Fruit fly (Drosophila melanogaster) whole organism, embryonic: ENCODE results near the gene CG31029.

Experiments
- C15 ChIP-seq: fragments of 200-800 bp; sonication (Bioruptor generic); IDR thresholded peaks from 3 replicates; pipeline ENCODE4 v1.3.6; 2022; ENCODE audit warnings: missing biosample characterization, missing genetic modification characterization
- CG10274 ChIP-seq: fragments of 200-800 bp; sonication (Bioruptor generic); optimal IDR thresholded peaks from 3 replicates; lab custom pipeline; 2017; ENCODE audit warnings: missing biosample characterization, mild to moderate bottlenecking, missing genetic modification characterization
- CG10431 ChIP-seq: fragments of 200-800 bp; sonication (Bioruptor generic); optimal IDR thresholded peaks from 3 replicates; lab custom pipeline; 2018; ENCODE audit warnings: missing biosample characterization, mild to moderate bottlenecking, missing genetic modification characterization
- CG10543 ChIP-seq: fragments of 200-800 bp; sonication (Bioruptor generic); optimal IDR thresholded peaks from 3 replicates; lab custom pipeline; 2017; ENCODE audit warnings: missing biosample characterization, mild to moderate bottlenecking, missing genetic modification characterization, moderate library complexity
- CG11085 ChIP-seq: fragments of 200-800 bp; sonication (Bioruptor generic); IDR thresholded peaks from 2 replicates; pipeline ENCODE4 v1.3.6; 2022; ENCODE audit warnings: missing biosample characterization, missing genetic modification characterization
- CG12236 ChIP-seq: fragments of 200-800 bp; sonication (Bioruptor generic); optimal IDR thresholded peaks from 2 replicates; lab custom pipeline; 2016; ENCODE audit warnings: missing biosample characterization, missing genetic modification characterization
- CG15073 ChIP-seq: fragments of 200-800 bp; sonication (Bioruptor generic); optimal IDR thresholded peaks from 2 replicates; lab custom pipeline; 2016; ENCODE audit warnings: missing biosample characterization, missing genetic modification characterization
- CG15269 ChIP-seq: fragments of 200-800 bp; sonication (Bioruptor generic); optimal IDR thresholded peaks from 2 replicates; lab custom pipeline; 2018; ENCODE audit warnings: missing biosample characterization, mild to moderate bottlenecking, missing genetic modification characterization, moderate library complexity
- CG1603 ChIP-seq: fragments of 200-800 bp; sonication (Bioruptor generic); optimal IDR thresholded peaks from 2 replicates; lab custom pipeline; 2019; ENCODE audit warnings: missing biosample characterization, mild to moderate bottlenecking, missing genetic modification characterization, moderate library complexity
- CG17186 ChIP-seq: fragments of 200-800 bp; sonication (Bioruptor generic); optimal IDR thresholded peaks from 3 replicates; lab custom pipeline; 2017; ENCODE audit warnings: missing biosample characterization, missing genetic modification reagents, missing genetic modification characterization
- CG1832 ChIP-seq: fragments of 200-800 bp; sonication (Bioruptor generic); optimal IDR thresholded peaks from 2 replicates; lab custom pipeline; 2017; ENCODE audit warnings: missing biosample characterization, mild to moderate bottlenecking, missing genetic modification characterization, inconsistent platforms
- CG2678 ChIP-seq: fragments of 200-800 bp; sonication (Bioruptor generic); optimal IDR thresholded peaks from 3 replicates; lab custom pipeline; 2019; ENCODE audit warnings: missing biosample characterization, mild to moderate bottlenecking, missing genetic modification characterization, moderate library complexity
- CG30431 ChIP-seq: fragments of 200-800 bp; sonication (Bioruptor generic); optimal IDR thresholded peaks from 2 replicates; lab custom pipeline; 2017; ENCODE audit warnings: missing biosample characterization, missing genetic modification characterization
- CG3281 ChIP-seq: fragments of 200-800 bp; sonication (Bioruptor generic); optimal IDR thresholded peaks from 3 replicates; lab custom pipeline; 2017; ENCODE audit warnings: missing biosample characterization, mild to moderate bottlenecking, missing genetic modification characterization
- CG34376 ChIP-seq: fragments of 200-800 bp; sonication (Bioruptor generic); optimal IDR thresholded peaks from 2 replicates; lab custom pipeline; 2018; ENCODE audit warnings: missing biosample characterization, mild to moderate bottlenecking, missing genetic modification characterization
- CG3847 ChIP-seq: fragments of 200-800 bp; sonication (Bioruptor generic); IDR thresholded peaks from 2 replicates; pipeline ENCODE4 v1.3.6; 2022; ENCODE audit warnings: missing biosample characterization, missing genetic modification characterization
- CG4730 ChIP-seq: fragments of 200-800 bp; sonication (Bioruptor generic); IDR thresholded peaks from 2 replicates; pipeline ENCODE4 v1.3.6; 2022; ENCODE audit warnings: missing biosample characterization, missing genetic modification characterization
- CG4820 ChIP-seq: fragments of 200-800 bp; sonication (Bioruptor generic); optimal IDR thresholded peaks from 3 replicates; lab custom pipeline; 2016; ENCODE audit warnings: missing biosample characterization, missing genetic modification characterization
- CG6813 ChIP-seq: fragments of 200-800 bp; sonication (Bioruptor generic); optimal IDR thresholded peaks from 2 replicates; lab custom pipeline; 2017; ENCODE audit warnings: missing biosample characterization, missing genetic modification characterization, mild to moderate bottlenecking, moderate library complexity, missing genetic modification reagents
- CG7786 ChIP-seq: fragments of 200-800 bp; sonication (Bioruptor generic); optimal IDR thresholded peaks from 2 replicates; lab custom pipeline; 2016; ENCODE audit warnings: missing biosample characterization, missing genetic modification characterization
- CG9876 ChIP-seq: fragments of 200-800 bp; sonication (Bioruptor generic); optimal IDR thresholded peaks from 2 replicates; lab custom pipeline; 2016; ENCODE audit warnings: missing biosample characterization, missing genetic modification characterization
- Dad ChIP-seq: fragments of 200-800 bp; sonication (Bioruptor generic); optimal IDR thresholded peaks from 3 replicates; lab custom pipeline; 2016; ENCODE audit warnings: missing biosample characterization, missing genetic modification characterization
- Dbx ChIP-seq: fragments of 200-800 bp; sonication (Bioruptor generic); IDR thresholded peaks from 3 replicates; pipeline ENCODE4 v1.3.6; 2022; ENCODE audit warnings: missing biosample characterization, missing genetic modification characterization
- HLH3B ChIP-seq: fragments of 200-800 bp; sonication (Bioruptor generic); IDR thresholded peaks from 2 replicates; pipeline ENCODE4 v1.3.6; 2022; ENCODE audit warnings: missing biosample characterization, missing genetic modification characterization
- Hr3 ChIP-seq: fragments of 200-800 bp; sonication (Bioruptor generic); optimal IDR thresholded peaks from 3 replicates; lab custom pipeline; 2016; ENCODE audit warnings: missing biosample characterization, missing genetic modification characterization
- MESR4 ChIP-seq: fragments of 200-800 bp; sonication (Bioruptor generic); optimal IDR thresholded peaks from 2 replicates; lab custom pipeline; 2018; ENCODE audit warnings: missing biosample characterization, mild to moderate bottlenecking, missing genetic modification characterization, moderate library complexity
- Myb ChIP-seq: fragments of 200-800 bp; sonication (Bioruptor generic); optimal IDR thresholded peaks from 2 replicates; lab custom pipeline; 2016; ENCODE audit warnings: missing biosample characterization, missing genetic modification characterization
- NFAT ChIP-seq: fragments of 200-800 bp; sonication (Bioruptor generic); IDR thresholded peaks from 2 replicates; pipeline ENCODE4 v1.3.6; 2022; ENCODE audit warnings: missing biosample characterization, missing genetic modification characterization
- Nf-YA ChIP-seq: fragments of 200-800 bp; sonication (Bioruptor generic); IDR thresholded peaks from 2 replicates; pipeline ENCODE4 v1.3.6; 2022; ENCODE audit warnings: missing biosample characterization, missing genetic modification characterization
- Oli ChIP-seq: fragments of 200-800 bp; sonication (Bioruptor generic); optimal IDR thresholded peaks from 2 replicates; lab custom pipeline; 2018; ENCODE audit warnings: missing biosample characterization, mild to moderate bottlenecking, missing genetic modification characterization, moderate library complexity
- Poxn ChIP-seq: fragments of 200-800 bp; sonication (Bioruptor generic); IDR thresholded peaks from 2 replicates; pipeline ENCODE4 v1.3.6; 2022; ENCODE audit warnings: missing biosample characterization, missing genetic modification characterization
- Side ChIP-seq: fragments of 200-800 bp; sonication (Bioruptor generic); optimal IDR thresholded peaks from 2 replicates; lab custom pipeline; 2016; ENCODE audit warnings: missing biosample characterization, missing genetic modification characterization
- Spps ChIP-seq: fragments of 200-800 bp; sonication (Bioruptor generic); optimal IDR thresholded peaks from 2 replicates; lab custom pipeline; 2018; ENCODE audit warnings: missing biosample characterization, mild to moderate bottlenecking, missing genetic modification characterization
- Sry-δ ChIP-seq: fragments of 200-800 bp; sonication (Bioruptor generic); optimal IDR thresholded peaks from 2 replicates; lab custom pipeline; 2016; ENCODE audit warnings: missing biosample characterization, missing genetic modification characterization
- bcd ChIP-seq: fragments of 200-800 bp; sonication (Bioruptor generic); optimal IDR thresholded peaks from 2 replicates; lab custom pipeline; 2017; ENCODE audit warnings: missing biosample characterization, mild to moderate bottlenecking, missing genetic modification characterization
- cato ChIP-seq: fragments of 200-800 bp; sonication (Bioruptor generic); optimal IDR thresholded peaks from 2 replicates; lab custom pipeline; 2016; ENCODE audit warnings: missing biosample characterization, missing genetic modification characterization, borderline replicate concordance
- dimm ChIP-seq: fragments of 200-800 bp; sonication (Bioruptor generic); IDR thresholded peaks from 2 replicates; pipeline ENCODE4 v1.3.6; 2022; ENCODE audit warnings: missing biosample characterization, missing genetic modification characterization
- dmrt99B ChIP-seq: fragments of 200-800 bp; sonication (Bioruptor generic); optimal IDR thresholded peaks from 2 replicates; lab custom pipeline; 2018; ENCODE audit warnings: missing biosample characterization, mild to moderate bottlenecking, missing genetic modification characterization, moderate library complexity
- dysf ChIP-seq: fragments of 200-800 bp; sonication (Bioruptor generic); IDR thresholded peaks from 3 replicates; pipeline ENCODE4 v1.3.6; 2022; ENCODE audit warnings: missing biosample characterization, missing genetic modification characterization
- exex ChIP-seq: fragments of 200-800 bp; sonication (Bioruptor generic); optimal IDR thresholded peaks from 4 replicates; lab custom pipeline; 2018; ENCODE audit warnings: missing biosample characterization, mild to moderate bottlenecking, missing genetic modification characterization, moderate library complexity
- fd102C ChIP-seq: fragments of 200-800 bp; sonication (Bioruptor generic); optimal IDR thresholded peaks from 2 replicates; lab custom pipeline; 2018; ENCODE audit warnings: missing biosample characterization, mild to moderate bottlenecking, missing genetic modification characterization, moderate library complexity
- gfzf ChIP-seq: fragments of 200-800 bp; sonication (Bioruptor generic); optimal IDR thresholded peaks from 2 replicates; lab custom pipeline; 2016; ENCODE audit warnings: missing biosample characterization, mild to moderate bottlenecking, missing genetic modification characterization, moderate library complexity
- gt ChIP-seq: fragments of 200-800 bp; sonication (Bioruptor generic); IDR thresholded peaks from 2 replicates; pipeline ENCODE4 v1.3.6; 2022; ENCODE audit warnings: missing biosample characterization, missing genetic modification characterization
- h ChIP-seq: fragments of >200 bp; optimal IDR thresholded peaks from 2 replicates; lab custom pipeline; 2017
- lmd ChIP-seq: fragments of 200-800 bp; sonication (Bioruptor generic); IDR thresholded peaks from 2 replicates; pipeline ENCODE4 v1.3.6; 2022; ENCODE audit warnings: missing biosample characterization, missing genetic modification characterization
- lola ChIP-seq, 3 experiments: fragments of >200 bp in 2 of 3; fragments of 200-800 bp in 1 of 3; sonication (Bioruptor generic) in 1 of 3; optimal IDR thresholded peaks; 2 replicates each; lab custom pipeline; 2017 to 2019; ENCODE audit warnings: missing biosample characterization in 3 of 3, missing genetic modification characterization in 3 of 3, mild to moderate bottlenecking in 1 of 3, moderate library complexity in 1 of 3
- nerfin-2 ChIP-seq: fragments of 200-800 bp; sonication (Bioruptor generic); IDR thresholded peaks from 2 replicates; pipeline ENCODE4 v1.3.6; 2022; ENCODE audit warnings: missing biosample characterization, missing genetic modification characterization; ENCODE audit not compliant: partially characterized antibody
- pan ChIP-seq, 4 experiments: fragments of >200 bp in 3 of 4; fragments of 200-800 bp in 1 of 4; sonication (Bioruptor generic) in 1 of 4; optimal IDR thresholded peaks in 3 of 4; IDR thresholded peaks in 1 of 4; 2 replicates each; pipeline versions ENCODE4 v1.3.6 to Lab custom; 2017 to 2022; ENCODE audit warnings: missing biosample characterization in 2 of 4, missing genetic modification characterization in 2 of 4, mixed read lengths in 1 of 4
- pho ChIP-seq: fragments of 200-800 bp; sonication (Bioruptor generic); optimal IDR thresholded peaks from 2 replicates; lab custom pipeline; 2016; ENCODE audit warnings: missing biosample characterization, missing genetic modification characterization
- slou ChIP-seq: fragments of 200-800 bp; sonication (Bioruptor generic); optimal IDR thresholded peaks from 3 replicates; lab custom pipeline; 2016; ENCODE audit warnings: missing biosample characterization, missing genetic modification characterization
- tin ChIP-seq: fragments of 200-800 bp; sonication (Bioruptor generic); optimal IDR thresholded peaks from 3 replicates; lab custom pipeline; 2016; ENCODE audit warnings: missing biosample characterization, missing genetic modification characterization

CG31029 gene

DNA sequence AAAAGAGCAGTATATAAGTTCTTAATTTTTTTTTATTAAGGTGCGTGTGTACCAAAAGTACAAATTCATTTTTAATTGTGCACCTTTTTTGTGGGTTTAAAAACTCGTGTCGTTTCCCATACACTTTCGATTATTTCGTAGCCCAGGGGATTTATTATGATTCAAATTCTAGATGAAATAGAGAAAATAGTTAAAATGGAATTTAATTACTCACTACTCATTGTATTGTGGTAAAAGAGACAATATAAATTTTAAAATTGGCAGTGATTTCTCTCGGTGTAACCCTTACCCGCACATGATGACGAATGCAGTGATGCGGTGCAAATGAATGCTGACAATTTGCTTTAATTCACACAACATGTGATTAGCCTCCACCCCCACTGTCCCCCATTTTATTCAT lies 49.0 kb downstream of the CG31029 start (continued):
- TF ChIP-seq dysf (0 out of 3 replicates have a peak, but pooled peaks have one; percentile 28), CG2678 (tag; lab: Kevin White, UChicago) (peak; percentile 35), CG4730 (GFP tag; lab: Robert Waterston, UW) (no peak), HLH3B (peak; percentile 25; the same call in 1 of the 2 replicates), h (lab: Kevin White, UChicago) (no peak), CG10543 (no peak), dmrt99B (peak; percentile 33), dimm (GFP tag; lab: Robert Waterston, UW) (no peak), cato (GFP tag; lab: Kevin White, UChicago) (no peak), fd102C (GFP tag; lab: Kevin White, UChicago) (no peak), Spps (no peak), CG6813 (no peak), CG12236 (GFP tag; lab: Kevin White, UChicago) (no peak), CG9876 (GFP tag; lab: Kevin White, UChicago) (no peak), Sry-δ (GFP tag; lab: Kevin White, UChicago) (no peak), C15 (GFP tag; lab: Robert Waterston, UW) (no peak), exex (no peak), CG4820 (GFP tag; lab: Kevin White, UChicago) (no peak), CG30431 (GFP tag; lab: Kevin White, UChicago) (no peak), CG10274 (GFP tag; lab: Kevin White, UChicago) (no peak), bcd (no peak), CG3847 (GFP tag; lab: Robert Waterston, UW) (no peak), nerfin-2 (GFP tag; lab: Robert Waterston, UW) (no peak), pho (GFP tag; lab: Kevin White, UChicago) (no peak), Poxn (GFP tag; lab: Robert Waterston, UW) (no peak), pan (optimal IDR thresholded peaks at IDR 0.05; lab: Kevin White, UChicago) (no peak), pan (GFP tag; optimal IDR thresholded peaks at IDR 0.05 in 1 of 2, IDR thresholded peaks at IDR 0.05 in 1 of 2) (no peak), Dbx (no peak), CG15073 (GFP tag; lab: Kevin White, UChicago) (no peak), Hr3 (no peak), gfzf (GFP tag; lab: Kevin White, UChicago) (no peak), MESR4 (GFP tag; lab: Kevin White, UChicago) (no peak), CG15269 (tag; lab: Kevin White, UChicago) (peak; percentile 19), Dad (no peak), CG11085 (no peak), lola (GFP tag; optimal IDR thresholded peaks at IDR 0.05; lab: Kevin White, UChicago) (no peak), lmd (GFP tag; lab: Robert Waterston, UW) (0 out of 2 replicates have a peak, but pooled peaks have one; percentile 32), Nf-YA (GFP tag; lab: Robert Waterston, UW) (no peak), slou (GFP tag; lab: Kevin White, UChicago) (no peak), CG7786 (GFP tag; lab: Kevin White, UChicago) (no peak), CG34376 (no peak), CG17186 (GFP tag; lab: Kevin White, UChicago) (no peak), CG3281 (GFP tag; lab: Kevin White, UChicago) (no peak), Myb (GFP tag; lab: Kevin White, UChicago) (no peak), Oli (tag; lab: Kevin White, UChicago) (peak; percentile 40), Side (no peak), NFAT (no peak), CG1603 (tag; lab: Kevin White, UChicago) (peak; percentile 16), tin (GFP tag; lab: Kevin White, UChicago) (no peak), CG10431 (GFP tag; lab: Kevin White, UChicago) (no peak), gt (GFP tag; lab: Robert Waterston, UW) (no peak), CG1832 (GFP tag; lab: Kevin White, UChicago) (no peak)
